Fruit fly (Drosophila melanogaster) whole organism, wandering third instar larva: ENCODE data around the gene CG12084.
A peak's percentile ranks its signal among the peaks of the same experiment; 100 is the strongest.

Source experiments
- Myc ChIP-seq: fragments of >200 bp; optimal IDR thresholded peaks from 2 replicates; lab custom pipeline; 2017
- Rel ChIP-seq, 2 experiments: fragments of 200-800 bp; sonication (Bioruptor generic) in 1 of 2; optimal IDR thresholded peaks; 2 replicates in 1 of 2; 3 replicates in 1 of 2; lab custom pipeline; 2016 to 2019; ENCODE audit warnings: mild to moderate bottlenecking in 2 of 2, missing biosample characterization in 2 of 2, missing genetic modification characterization in 2 of 2, moderate library complexity in 1 of 2
- pan ChIP-seq: fragments of >200 bp; optimal IDR thresholded peaks from 2 replicates; lab custom pipeline; 2017
- psq ChIP-seq: fragments of 200-800 bp; sonication (Bioruptor generic); optimal IDR thresholded peaks from 3 replicates; lab custom pipeline; 2017; ENCODE audit warnings: missing biosample characterization, mild to moderate bottlenecking, missing genetic modification characterization, moderate library complexity

- TF ChIP-seq Rel (GFP tag; optimal IDR thresholded peaks at IDR 0.05; lab: Kevin White, UChicago) (no peak), Rel (tag; optimal IDR thresholded peaks at IDR 0.05; lab: Kevin White, UChicago) (peak; percentile 9), Myc (lab: Kevin White, UChicago) (peak; percentile 21), psq (GFP tag; lab: Kevin White, UChicago) (peak; percentile 62), pan (lab: Kevin White, UChicago) (no peak)
Observed at dm6 chr3L:1517274-1518047, 21.0 kb upstream of the CG12084 start.
